Fruit fly (Drosophila melanogaster): ENCODE results near the gene RpL13.

The RpL13 gene

DNA sequence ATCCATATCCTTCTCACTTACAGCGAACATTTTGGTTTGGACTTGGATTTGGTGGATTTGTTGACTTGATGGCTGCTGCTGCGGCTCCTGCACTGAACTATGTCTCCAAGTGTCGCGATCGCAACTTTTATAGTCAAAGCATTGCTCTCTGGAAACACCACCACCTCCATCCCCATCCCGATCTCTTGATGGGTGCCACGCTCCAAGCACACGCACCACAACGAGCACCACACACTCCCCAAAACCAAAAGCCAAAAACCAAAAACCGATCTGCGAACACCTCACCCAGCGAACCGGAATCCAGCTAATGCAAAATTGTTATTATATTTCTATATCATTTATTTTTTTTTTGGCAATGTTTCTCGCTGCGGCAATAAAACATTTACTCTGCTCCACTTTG, 34.0 kb upstream of the RpL13 start, which contains the start of gene Cpr30F:
Gene Cpr30F (minus strand): TSS at position 101 of the 400 bp plus-strand sequence.
- TF ChIP-seq CG6163 (GFP tag; IDR thresholded peaks at IDR 0.05): no peak
- TF ChIP-seq CG6808 (GFP tag; optimal IDR thresholded peaks at IDR 0.05): no peak
- no peak for TF ChIP-seq Sox14 (GFP tag; optimal IDR thresholded peaks at IDR 0.05)
- no peak for TF ChIP-seq Eip93F (GFP tag; optimal IDR thresholded peaks at IDR 0.05)
- no peak for TF ChIP-seq CG8319 (GFP tag; optimal IDR thresholded peaks at IDR 0.05)
- TF ChIP-seq CG7368 (GFP tag; optimal IDR thresholded peaks at IDR 0.05): no peak
- TF ChIP-seq CG34406 (GFP tag; optimal IDR thresholded peaks at IDR 0.05): no peak
- no peak for TF ChIP-seq CG8119 (GFP tag; IDR thresholded peaks at IDR 0.05)
- TF ChIP-seq CG6276 (GFP tag; optimal IDR thresholded peaks at IDR 0.05): no peak
- no peak for TF ChIP-seq svp (GFP tag)
- no peak for TF ChIP-seq CG10631 (GFP tag; optimal IDR thresholded peaks at IDR 0.05)

- TF ChIP-seq CG31627 (GFP tag; optimal IDR thresholded peaks at IDR 0.05) (peak; percentile 9), spab (GFP tag; optimal IDR thresholded peaks at IDR 0.05) (no peak), CG11294 (GFP tag; IDR thresholded peaks at IDR 0.05) (no peak), CG6792 (GFP tag; optimal IDR thresholded peaks at IDR 0.05) (no peak), CG8119 (GFP tag; IDR thresholded peaks at IDR 0.05) (no peak), achi (GFP tag; optimal IDR thresholded peaks at IDR 0.05) (no peak), pdm3 (GFP tag; optimal IDR thresholded peaks at IDR 0.05) (no peak), Smox (GFP tag; optimal IDR thresholded peaks at IDR 0.05) (no peak), lz (GFP tag; optimal IDR thresholded peaks at IDR 0.05) (peak; percentile 41), Hr38 (GFP tag; optimal IDR thresholded peaks at IDR 0.05) (no peak), CG6163 (GFP tag; IDR thresholded peaks at IDR 0.05) (peak; percentile 53; the same call in 2 of the 3 replicates), Eip93F (GFP tag; optimal IDR thresholded peaks at IDR 0.05) (no peak), svp (GFP tag) (no peak), CG15336 (GFP tag; IDR thresholded peaks at IDR 0.05) (no peak), Sox15 (GFP tag; optimal IDR thresholded peaks at IDR 0.05) (no peak), dsx (GFP tag; optimal IDR thresholded peaks at IDR 0.05; ENCODE audit: poor library complexity, severe bottlenecking) (no peak), CG7368 (GFP tag; optimal IDR thresholded peaks at IDR 0.05) (no peak), vri (GFP tag; optimal IDR thresholded peaks at IDR 0.05) (no peak), Sox102F (GFP tag; optimal IDR thresholded peaks at IDR 0.05) (no peak), CG6276 (GFP tag; optimal IDR thresholded peaks at IDR 0.05) (no peak), esn (GFP tag; optimal IDR thresholded peaks at IDR 0.05) (no peak), CG8632 (GFP tag; optimal IDR thresholded peaks at IDR 0.05) (no peak), Blimp-1 (GFP tag; optimal IDR thresholded peaks at IDR 0.05) (no peak), CG6808 (GFP tag; optimal IDR thresholded peaks at IDR 0.05) (no peak), CG11902 (GFP tag; optimal IDR thresholded peaks at IDR 0.05) (no peak), CG3032 (tag; optimal IDR thresholded peaks at IDR 0.05) (no peak), salr (GFP tag; optimal IDR thresholded peaks at IDR 0.05) (no peak), Eip78C (GFP tag) (no peak), CG8319 (GFP tag; optimal IDR thresholded peaks at IDR 0.05) (no peak), CG32006 (GFP tag; optimal IDR thresholded peaks at IDR 0.05) (no peak), Ets21C (GFP tag; optimal IDR thresholded peaks at IDR 0.05) (no peak), cyc (GFP tag; optimal IDR thresholded peaks at IDR 0.05) (peak; percentile 40), acj6 (GFP tag; optimal IDR thresholded peaks at IDR 0.05) (no peak), Gug (GFP tag; IDR thresholded peaks at IDR 0.05) (no peak)
Observed at dm6 chr2L:9937908-9938307, 29.2 kb upstream of the RpL13 start, which contains the start of gene Arglu1. TSS of gene Arglu1 (minus strand) at chr2L:9938134.

DNA sequence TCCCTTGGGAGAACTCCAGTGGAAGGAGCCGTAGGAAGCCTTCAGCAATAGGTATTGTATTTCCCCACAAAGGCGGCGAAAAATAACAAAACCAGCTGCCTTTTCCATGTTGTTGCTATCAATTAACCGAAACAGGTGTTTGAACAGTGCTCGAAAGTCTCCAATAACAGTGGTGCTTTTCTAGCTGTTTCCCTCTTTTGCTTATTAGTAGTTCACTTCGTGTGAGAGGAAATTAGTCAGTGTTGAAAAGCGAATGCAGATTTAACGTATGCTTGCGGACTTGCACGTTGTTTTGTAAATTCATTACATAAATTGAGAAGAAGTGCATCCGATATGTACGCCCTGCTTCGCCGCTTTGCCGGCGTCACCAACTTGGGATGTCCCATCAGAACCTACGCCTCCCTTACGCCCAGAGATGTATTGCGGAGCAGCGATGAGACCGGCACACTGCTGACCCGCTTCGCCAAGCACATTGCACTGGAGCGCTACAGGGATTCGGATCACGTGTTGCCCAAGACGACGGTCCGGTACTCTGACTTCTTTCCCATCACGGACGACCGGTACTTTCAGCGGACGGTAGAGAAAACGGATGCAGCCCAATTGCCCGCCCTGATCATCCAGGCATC, 28.4 kb upstream of the RpL13 start, which contains the start of the genes Datp and CG4619:
Gene Datp (minus strand): TSS at position 160 of the 626 bp plus-strand sequence.
Gene CG4619 (plus strand): TSS at position 233 of the 626 bp plus-strand sequence.
- TF ChIP-seq Hr38 (GFP tag; optimal IDR thresholded peaks at IDR 0.05) (no peak), Hr39 (GFP tag; optimal IDR thresholded peaks at IDR 0.05) (no peak), Hr4 (GFP tag; optimal IDR thresholded peaks at IDR 0.05) (no peak), CG8319 (GFP tag; optimal IDR thresholded peaks at IDR 0.05) (no peak), CG9139 (GFP tag; optimal IDR thresholded peaks at IDR 0.05) (no peak), ss (GFP tag; optimal IDR thresholded peaks at IDR 0.05) (no peak), CG7368 (GFP tag; optimal IDR thresholded peaks at IDR 0.05) (peak; percentile 18), fd85E (GFP tag; optimal IDR thresholded peaks at IDR 0.05) (no peak), CG31627 (GFP tag; optimal IDR thresholded peaks at IDR 0.05) (peak; percentile 35), eg (GFP tag; IDR thresholded peaks at IDR 0.05) (peak; percentile 56; the same call in 1 of the 3 replicates), CG6808 (GFP tag; optimal IDR thresholded peaks at IDR 0.05) (no peak), CG8632 (GFP tag; optimal IDR thresholded peaks at IDR 0.05) (no peak), CG1621 (tag; optimal IDR thresholded peaks at IDR 0.05) (no peak), fd59A (GFP tag; optimal IDR thresholded peaks at IDR 0.05) (peak; percentile 19), Ets21C (GFP tag; optimal IDR thresholded peaks at IDR 0.05) (no peak), cyc (GFP tag; optimal IDR thresholded peaks at IDR 0.05) (peak; percentile 42), CG16779 (tag; optimal IDR thresholded peaks at IDR 0.05) (no peak), Eip93F (GFP tag; optimal IDR thresholded peaks at IDR 0.05) (no peak), net (GFP tag; optimal IDR thresholded peaks at IDR 0.05) (peak; percentile 39), esn (GFP tag; optimal IDR thresholded peaks at IDR 0.05) (peak; percentile 58), vri (GFP tag; optimal IDR thresholded peaks at IDR 0.05) (peak; percentile 59)

Data from whole organism, prepupa.